Worm (Caenorhabditis elegans) whole organism, L3 larva: ENCODE data around the gene mnp-1.

Experiments
- R02D3.7 ChIP-seq: fragments of 150-350 bp; optimal IDR thresholded peaks from 2 replicates; lab custom pipeline; 2014; ENCODE audit warnings: missing biosample characterization, missing genetic modification characterization
- aly-2 ChIP-seq: fragments of 150-350 bp; optimal IDR thresholded peaks from 2 replicates; lab custom pipeline; 2014; ENCODE audit warnings: missing biosample characterization, missing genetic modification characterization
- ama-1 ChIP-seq: fragments of 150-350 bp; optimal IDR thresholded peaks from 2 replicates; lab custom pipeline; 2018
- ceh-82 ChIP-seq: fragments of 150-350 bp; optimal IDR thresholded peaks from 2 replicates; lab custom pipeline; 2014; ENCODE audit warnings: missing biosample characterization, missing genetic modification characterization
- elt-3 ChIP-seq, 3 experiments: fragments of 150-350 bp in 1 of 3; sonication (generic microtip) in 2 of 3; optimal IDR thresholded peaks; 2 replicates in 2 of 3; 4 replicates in 1 of 3; lab custom pipeline; 2014 to 2017; ENCODE audit warnings: missing biosample characterization in 3 of 3, missing genetic modification characterization in 3 of 3
- fkh-2 ChIP-seq: fragments of 150-350 bp; optimal IDR thresholded peaks from 2 replicates; lab custom pipeline; 2014; ENCODE audit warnings: missing biosample characterization, missing genetic modification reagents, missing genetic modification characterization
- nhr-12 ChIP-seq: fragments of 150-350 bp; optimal IDR thresholded peaks from 2 replicates; lab custom pipeline; 2014; ENCODE audit warnings: missing biosample characterization, missing genetic modification characterization
- pha-4 ChIP-seq: fragments of 150-350 bp; optimal IDR thresholded peaks from 2 replicates; lab custom pipeline; 2014; ENCODE audit warnings: missing biosample characterization, missing genetic modification reagents, missing genetic modification characterization
- sea-2 ChIP-seq: fragments of 150-350 bp; sonication (generic microtip); optimal IDR thresholded peaks from 4 replicates; lab custom pipeline; 2014; ENCODE audit warnings: missing biosample characterization, missing genetic modification reagents, missing genetic modification characterization
- skn-1 ChIP-seq: fragments of 150-350 bp; optimal IDR thresholded peaks from 2 replicates; lab custom pipeline; 2014; ENCODE audit warnings: missing biosample characterization, missing genetic modification characterization
- zag-1 ChIP-seq: fragments of 150-350 bp; optimal IDR thresholded peaks from 2 replicates; lab custom pipeline; 2014; ENCODE audit warnings: missing biosample characterization, missing genetic modification characterization

- TF ChIP-seq fkh-2 (tag; lab: Kevin White, UChicago) (no peak), R02D3.7 (tag; lab: Kevin White, UChicago) (no peak), skn-1 (no peak), zag-1 (tag; lab: Kevin White, UChicago) (no peak), elt-3 (tag; optimal IDR thresholded peaks at IDR 0.05; lab: Kevin White, UChicago) (no peak), nhr-12 (tag; lab: Kevin White, UChicago) (no peak), ama-1 (lab: Kevin White, UChicago) (no peak), aly-2 (tag; lab: Kevin White, UChicago) (no peak), ceh-82 (tag; lab: Kevin White, UChicago) (no peak), sea-2 (GFP tag; lab: Kevin White, UChicago) (no peak), pha-4 (tag; lab: Kevin White, UChicago) (no peak)
These were observed 11.3 kb downstream of the mnp-1 start, which contains the start of gene ckb-2 for ce11 chrIII:4367649-4368048.
